Fruit fly (Drosophila melanogaster): Measurements from ENCODE around the gene CG3726.

DNA sequence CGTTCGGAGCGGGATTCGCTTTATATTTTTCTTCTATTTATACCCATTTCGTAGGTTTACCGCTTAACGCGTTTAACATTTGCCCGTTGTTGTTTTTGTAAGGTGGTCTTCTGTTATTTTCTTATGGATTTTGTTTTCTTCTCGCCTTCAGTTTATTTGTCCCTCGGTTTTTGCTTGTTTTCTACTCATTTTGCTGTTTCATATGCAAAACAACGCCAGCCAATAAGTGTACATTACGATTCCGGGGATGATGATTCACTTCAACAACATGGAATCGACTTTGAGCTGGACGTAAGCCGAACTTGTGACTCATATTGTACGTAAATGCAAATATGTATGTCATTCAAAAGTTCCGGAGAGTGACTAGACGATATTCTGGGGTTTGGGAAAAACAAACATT is 24.4 kb upstream of the CG3726 start:
- TF ChIP-seq CG15710 (tag; optimal IDR thresholded peaks at IDR 0.05) (no peak), EcR (GFP tag; optimal IDR thresholded peaks at IDR 0.05) (no peak), Pif1B (GFP tag; optimal IDR thresholded peaks at IDR 0.05) (no peak), Pif1A (GFP tag; optimal IDR thresholded peaks at IDR 0.05) (no peak), CG32121 (GFP tag; IDR thresholded peaks at IDR 0.05) (no peak), CG4496 (GFP tag; IDR thresholded peaks at IDR 0.05) (no peak), CG8301 (tag; optimal IDR thresholded peaks at IDR 0.05) (no peak), Snoo (tag; optimal IDR thresholded peaks at IDR 0.05) (no peak), Ets98B (GFP tag; IDR thresholded peaks at IDR 0.05) (no peak), CG12605 (GFP tag; IDR thresholded peaks at IDR 0.05) (no peak), D1 (tag; optimal IDR thresholded peaks at IDR 0.05) (no peak)

Data from whole organism, pupa.